Fruit fly (Drosophila melanogaster) whole organism, embryonic: ENCODE measurements around the gene slf.

Source experiments
- ATbp ChIP-seq: fragments of 200-800 bp; sonication (Bioruptor generic); optimal IDR thresholded peaks from 2 replicates; lab custom pipeline; 2017; ENCODE audit warnings: missing biosample characterization, mild to moderate bottlenecking, missing genetic modification characterization, missing genetic modification reagents
- CG1024 ChIP-seq: fragments of 200-800 bp; sonication (Bioruptor generic); IDR thresholded peaks from 2 replicates; pipeline ENCODE4 v1.3.6; 2022; ENCODE audit warnings: missing biosample characterization, missing genetic modification characterization
- CG11504 ChIP-seq: fragments of 200-800 bp; sonication (Bioruptor generic); optimal IDR thresholded peaks from 3 replicates; lab custom pipeline; 2019; ENCODE audit warnings: missing biosample characterization, mild to moderate bottlenecking, missing genetic modification characterization, moderate library complexity
- CG13287 ChIP-seq: fragments of 200-800 bp; sonication (Bioruptor generic); IDR thresholded peaks from 2 replicates; pipeline ENCODE4 v1.3.6; 2022; ENCODE audit warnings: missing biosample characterization, missing genetic modification characterization; ENCODE audit not compliant: partially characterized antibody
- CG15269 ChIP-seq: fragments of 200-800 bp; sonication (Bioruptor generic); optimal IDR thresholded peaks from 2 replicates; lab custom pipeline; 2018; ENCODE audit warnings: missing biosample characterization, mild to moderate bottlenecking, missing genetic modification characterization, moderate library complexity
- CG1602 ChIP-seq: fragments of 200-800 bp; sonication (Bioruptor generic); optimal IDR thresholded peaks from 3 replicates; lab custom pipeline; 2016; ENCODE audit warnings: missing biosample characterization, missing genetic modification characterization
- CG17361 ChIP-seq: fragments of 200-800 bp; sonication (Bioruptor generic); IDR thresholded peaks from 3 replicates; pipeline ENCODE4 v1.3.6; 2022; ENCODE audit warnings: missing biosample characterization, missing genetic modification characterization
- CG17912 ChIP-seq: fragments of 200-800 bp; sonication (Bioruptor generic); optimal IDR thresholded peaks from 2 replicates; lab custom pipeline; 2018; ENCODE audit warnings: missing biosample characterization, mild to moderate bottlenecking, missing genetic modification characterization
- CG2199 ChIP-seq: fragments of 200-800 bp; sonication (Bioruptor generic); IDR thresholded peaks from 3 replicates; pipeline ENCODE4 v1.3.6; 2022; ENCODE audit warnings: missing biosample characterization, missing genetic modification characterization
- CG30403 ChIP-seq: fragments of 200-800 bp; sonication (Bioruptor generic); optimal IDR thresholded peaks from 3 replicates; lab custom pipeline; 2016; ENCODE audit warnings: missing biosample characterization, missing genetic modification characterization
- CG31365 ChIP-seq: fragments of 200-800 bp; sonication (Bioruptor generic); optimal IDR thresholded peaks from 2 replicates; lab custom pipeline; 2018; ENCODE audit warnings: missing biosample characterization, mild to moderate bottlenecking, missing genetic modification characterization
- CG32532 ChIP-seq: fragments of 200-800 bp; sonication (Bioruptor generic); IDR thresholded peaks from 2 replicates; pipeline ENCODE4 v1.3.6; 2022; ENCODE audit warnings: missing biosample characterization, missing genetic modification characterization
- CG3995 ChIP-seq: fragments of 200-800 bp; sonication (Bioruptor generic); optimal IDR thresholded peaks from 3 replicates; lab custom pipeline; 2016; ENCODE audit warnings: missing biosample characterization, missing genetic modification characterization
- CG4730 ChIP-seq: fragments of 200-800 bp; sonication (Bioruptor generic); IDR thresholded peaks from 2 replicates; pipeline ENCODE4 v1.3.6; 2022; ENCODE audit warnings: missing biosample characterization, missing genetic modification characterization
- CG5180 ChIP-seq: fragments of 200-800 bp; sonication (Bioruptor generic); optimal IDR thresholded peaks from 3 replicates; lab custom pipeline; 2017; ENCODE audit warnings: missing biosample characterization, missing genetic modification characterization, mild to moderate bottlenecking, moderate library complexity, missing genetic modification reagents
- CG6854 ChIP-seq: fragments of 200-800 bp; sonication (Bioruptor generic); optimal IDR thresholded peaks from 3 replicates; lab custom pipeline; 2017; ENCODE audit warnings: missing biosample characterization, mild to moderate bottlenecking, missing genetic modification characterization
- CG8281 ChIP-seq: fragments of 200-800 bp; sonication (Bioruptor generic); optimal IDR thresholded peaks from 2 replicates; lab custom pipeline; 2018; ENCODE audit warnings: missing biosample characterization, mild to moderate bottlenecking, missing genetic modification characterization, moderate library complexity
- CG8478 ChIP-seq: fragments of >200 bp; optimal IDR thresholded peaks from 2 replicates; lab custom pipeline; 2018
- CG9817 ChIP-seq: fragments of 200-800 bp; sonication (Bioruptor generic); optimal IDR thresholded peaks from 2 replicates; lab custom pipeline; 2018; ENCODE audit warnings: missing biosample characterization, mild to moderate bottlenecking, missing genetic modification characterization, moderate library complexity
- CG9876 ChIP-seq: fragments of 200-800 bp; sonication (Bioruptor generic); optimal IDR thresholded peaks from 2 replicates; lab custom pipeline; 2016; ENCODE audit warnings: missing biosample characterization, missing genetic modification characterization
- D ChIP-seq, 2 experiments: fragments of 200-800 bp in 1 of 2; fragments of >200 bp in 1 of 2; sonication (Bioruptor generic) in 1 of 2; optimal IDR thresholded peaks; 2 replicates in 1 of 2; 3 replicates in 1 of 2; lab custom pipeline; 2017; ENCODE audit warnings: mild to moderate bottlenecking in 1 of 2, missing biosample characterization in 1 of 2, missing genetic modification characterization in 1 of 2, missing genetic modification reagents in 1 of 2
- Doc2 ChIP-seq: fragments of 200-800 bp; sonication (Bioruptor generic); IDR thresholded peaks from 2 replicates; pipeline ENCODE4 v1.3.6; 2022; ENCODE audit warnings: missing biosample characterization, missing genetic modification characterization
- HLH4C ChIP-seq: fragments of 200-800 bp; sonication (Bioruptor generic); IDR thresholded peaks from 3 replicates; pipeline ENCODE4 v1.3.6; 2022; ENCODE audit warnings: missing biosample characterization, missing genetic modification characterization; ENCODE audit not compliant: partially characterized antibody
- HLHmδ ChIP-seq: fragments of 200-800 bp; sonication (Bioruptor generic); optimal IDR thresholded peaks from 2 replicates; lab custom pipeline; 2018; ENCODE audit warnings: missing biosample characterization, mild to moderate bottlenecking, missing genetic modification characterization, moderate library complexity
- Hey ChIP-seq: fragments of 200-800 bp; sonication (Bioruptor generic); optimal IDR thresholded peaks from 3 replicates; lab custom pipeline; 2018; ENCODE audit warnings: missing biosample characterization, mild to moderate bottlenecking, missing genetic modification characterization
- Lpt ChIP-seq: fragments of >200 bp; optimal IDR thresholded peaks from 2 replicates; lab custom pipeline; 2018; ENCODE audit warnings: missing biosample characterization, missing genetic modification characterization
- Mad ChIP-seq: fragments of 200-800 bp; sonication (Bioruptor generic); optimal IDR thresholded peaks from 2 replicates; lab custom pipeline; 2016; ENCODE audit warnings: missing biosample characterization, missing genetic modification characterization
- Mrtf ChIP-seq: fragments of 200-800 bp; sonication (Bioruptor generic); IDR thresholded peaks from 3 replicates; pipeline ENCODE4 v1.3.6; 2022; ENCODE audit warnings: missing biosample characterization, missing genetic modification characterization
- Nf-YA ChIP-seq: fragments of 200-800 bp; sonication (Bioruptor generic); IDR thresholded peaks from 2 replicates; pipeline ENCODE4 v1.3.6; 2022; ENCODE audit warnings: missing biosample characterization, missing genetic modification characterization
- Nf-YB ChIP-seq: fragments of 200-800 bp; sonication (Bioruptor generic); optimal IDR thresholded peaks from 3 replicates; lab custom pipeline; 2019; ENCODE audit warnings: missing biosample characterization, mild to moderate bottlenecking, missing genetic modification characterization, moderate library complexity
- Pdp1 ChIP-seq, 2 experiments: fragments of 200-800 bp; sonication (Bioruptor generic); optimal IDR thresholded peaks; 3 replicates each; lab custom pipeline; 2016; ENCODE audit warnings: missing biosample characterization in 2 of 2, missing genetic modification characterization in 2 of 2, mild to moderate bottlenecking in 1 of 2, moderate library complexity in 1 of 2
- ab ChIP-seq: fragments of 200-800 bp; sonication (Bioruptor generic); optimal IDR thresholded peaks from 2 replicates; lab custom pipeline; 2016; ENCODE audit warnings: missing biosample characterization, missing genetic modification characterization
- bbx ChIP-seq: fragments of 200-800 bp; sonication (Bioruptor generic); IDR thresholded peaks from 2 replicates; pipeline ENCODE4 v1.3.6; 2022; ENCODE audit warnings: missing biosample characterization, missing genetic modification characterization; ENCODE audit not compliant: partially characterized antibody
- cg ChIP-seq: fragments of 200-800 bp; sonication (Bioruptor generic); optimal IDR thresholded peaks from 3 replicates; lab custom pipeline; 2019; ENCODE audit warnings: missing biosample characterization, mild to moderate bottlenecking, missing genetic modification characterization, moderate library complexity
- chinmo ChIP-seq: fragments of 200-800 bp; sonication (Bioruptor generic); IDR thresholded peaks from 4 replicates; pipeline ENCODE4 v1.3.6; 2022; ENCODE audit warnings: missing biosample characterization, missing genetic modification characterization; ENCODE audit not compliant: partially characterized antibody
- corto ChIP-seq: fragments of 200-800 bp; sonication (Bioruptor generic); optimal IDR thresholded peaks from 2 replicates; lab custom pipeline; 2016; ENCODE audit warnings: missing biosample characterization, mild to moderate bottlenecking, missing genetic modification characterization, moderate library complexity
- crp ChIP-seq, 2 experiments: fragments of 200-800 bp; sonication (Bioruptor generic); optimal IDR thresholded peaks; 2 replicates in 1 of 2; 3 replicates in 1 of 2; lab custom pipeline; 2017; ENCODE audit warnings: missing biosample characterization in 2 of 2, missing genetic modification characterization in 2 of 2, mild to moderate bottlenecking in 1 of 2, moderate library complexity in 1 of 2
- fd64A ChIP-seq: fragments of 200-800 bp; sonication (Bioruptor generic); optimal IDR thresholded peaks from 3 replicates; lab custom pipeline; 2018; ENCODE audit warnings: missing biosample characterization, mild to moderate bottlenecking, missing genetic modification characterization
- gfzf ChIP-seq: fragments of 200-800 bp; sonication (Bioruptor generic); optimal IDR thresholded peaks from 2 replicates; lab custom pipeline; 2016; ENCODE audit warnings: missing biosample characterization, mild to moderate bottlenecking, missing genetic modification characterization, moderate library complexity
- grn ChIP-seq: fragments of 200-800 bp; sonication (Bioruptor generic); optimal IDR thresholded peaks from 3 replicates; lab custom pipeline; 2017; ENCODE audit warnings: missing biosample characterization, missing genetic modification characterization
- gro ChIP-seq: fragments of 200-800 bp; sonication (Bioruptor generic); optimal IDR thresholded peaks from 2 replicates; lab custom pipeline; 2016; ENCODE audit warnings: missing biosample characterization, missing genetic modification characterization
- inv ChIP-seq: fragments of 200-800 bp; sonication (Bioruptor generic); IDR thresholded peaks from 2 replicates; pipeline ENCODE4 v1.3.6; 2022; ENCODE audit warnings: missing biosample characterization, missing genetic modification characterization; ENCODE audit not compliant: partially characterized antibody
- kni ChIP-seq: fragments of 200-800 bp; sonication (Bioruptor generic); optimal IDR thresholded peaks from 3 replicates; lab custom pipeline; 2017; ENCODE audit warnings: mild to moderate bottlenecking, missing biosample characterization, missing genetic modification reagents, missing genetic modification characterization
- lov ChIP-seq, 2 experiments: fragments of 200-800 bp in 1 of 2; fragments of >200 bp in 1 of 2; sonication (Bioruptor generic) in 1 of 2; IDR thresholded peaks in 1 of 2; optimal IDR thresholded peaks in 1 of 2; 2 replicates in 1 of 2; 3 replicates in 1 of 2; pipeline versions ENCODE4 v1.3.6 to Lab custom; 2017 to 2022; ENCODE audit warnings: missing biosample characterization in 1 of 2, missing genetic modification characterization in 1 of 2
- odd ChIP-seq: fragments of 200-800 bp; sonication (Bioruptor generic); optimal IDR thresholded peaks from 2 replicates; lab custom pipeline; 2017; ENCODE audit warnings: missing biosample characterization, mild to moderate bottlenecking, missing genetic modification characterization
- rib ChIP-seq: fragments of 200-800 bp; sonication (Bioruptor generic); IDR thresholded peaks from 2 replicates; pipeline ENCODE4 v1.3.6; 2022; ENCODE audit warnings: missing biosample characterization, missing genetic modification characterization
- sug ChIP-seq: fragments of 200-800 bp; optimal IDR thresholded peaks from 2 replicates; lab custom pipeline; 2019; ENCODE audit warnings: missing biosample characterization, mild to moderate bottlenecking, missing genetic modification characterization, moderate library complexity
- wek ChIP-seq: fragments of 200-800 bp; sonication (Bioruptor generic); optimal IDR thresholded peaks from 3 replicates; lab custom pipeline; 2018; ENCODE audit warnings: missing biosample characterization, mild to moderate bottlenecking, missing genetic modification characterization, moderate library complexity

slf gene

dm6 chr2L:4811491-4812058 is 9.9 kb upstream of the slf start (continued):
- TF ChIP-seq chinmo: peak; percentile 100
- TF ChIP-seq sug: peak; percentile 69
- peak; percentile 41 for TF ChIP-seq fd64A (GFP tag; lab: Kevin White, UChicago)
- no peak for TF ChIP-seq CG15269 (tag; lab: Kevin White, UChicago)
- TF ChIP-seq bbx (GFP tag; lab: Robert Waterston, UW): peak; percentile 88
- TF ChIP-seq Nf-YA (GFP tag; lab: Robert Waterston, UW): peak; percentile 71
- TF ChIP-seq CG8478 (lab: Kevin White, UChicago): peak; percentile 99
- no peak for TF ChIP-seq CG4730 (GFP tag; lab: Robert Waterston, UW)
- TF ChIP-seq CG9817 (tag; lab: Kevin White, UChicago): no peak
- TF ChIP-seq corto (GFP tag; lab: Kevin White, UChicago): peak; percentile 80
- peak; percentile 58 for TF ChIP-seq inv (GFP tag; lab: Robert Waterston, UW)
- no peak for TF ChIP-seq CG6854 (GFP tag; lab: Kevin White, UChicago)
- TF ChIP-seq Doc2 (GFP tag; lab: Robert Waterston, UW): no peak
- TF ChIP-seq CG3995: no peak
- TF ChIP-seq Nf-YB (GFP tag; lab: Kevin White, UChicago): peak; percentile 100
- no peak for TF ChIP-seq Lpt (GFP tag; lab: Kevin White, UChicago)
- TF ChIP-seq CG1024 (GFP tag; lab: Robert Waterston, UW): no peak
- peak; percentile 97 for TF ChIP-seq grn
- TF ChIP-seq gfzf (GFP tag; lab: Kevin White, UChicago): no peak
- TF ChIP-seq CG32532 (GFP tag; lab: Robert Waterston, UW): peak; percentile 48; the same call in 1 of the 2 replicates
- TF ChIP-seq CG2199 (GFP tag; lab: Robert Waterston, UW): peak; percentile 98
- TF ChIP-seq CG1602 (GFP tag; lab: Kevin White, UChicago): no peak
- TF ChIP-seq kni (GFP tag; lab: Kevin White, UChicago): peak; percentile 94
- no peak for TF ChIP-seq crp (GFP tag; optimal IDR thresholded peaks at IDR 0.05; lab: Kevin White, UChicago)
- TF ChIP-seq CG17361 (GFP tag; lab: Robert Waterston, UW): no peak
- peak; percentile 44 for TF ChIP-seq CG31365 (tag; lab: Kevin White, UChicago)
- TF ChIP-seq CG9876: no peak
- no peak for TF ChIP-seq odd
- peak; percentile 100 for TF ChIP-seq cg (GFP tag; lab: Kevin White, UChicago)
- TF ChIP-seq ab (GFP tag; lab: Kevin White, UChicago): no peak
- no peak for TF ChIP-seq Pdp1 (GFP tag; optimal IDR thresholded peaks at IDR 0.05; lab: Kevin White, UChicago)
- peak; percentile 53 for TF ChIP-seq CG17912 (GFP tag; lab: Kevin White, UChicago)
- TF ChIP-seq lov (optimal IDR thresholded peaks at IDR 0.05; lab: Kevin White, UChicago): no peak
- 0 out of 3 replicates have a peak, but pooled peaks have one; percentile 58 for TF ChIP-seq lov (GFP tag; IDR thresholded peaks at IDR 0.05; lab: Robert Waterston, UW)
- peak; percentile 89 for TF ChIP-seq rib (GFP tag; lab: Robert Waterston, UW)
- no peak for TF ChIP-seq Mrtf (GFP tag; lab: Robert Waterston, UW)
- TF ChIP-seq HLH4C (GFP tag; lab: Robert Waterston, UW): peak; percentile 60; the same call in 1 of the 3 replicates
- TF ChIP-seq wek: peak; percentile 17
- no peak for TF ChIP-seq CG8281 (tag; lab: Kevin White, UChicago)
- TF ChIP-seq ATbp: no peak
- no peak for TF ChIP-seq CG30403 (GFP tag; lab: Kevin White, UChicago)
- TF ChIP-seq Mad: no peak
- peak; percentile 13 for TF ChIP-seq gro (GFP tag; lab: Kevin White, UChicago)
- TF ChIP-seq Hey (tag; lab: Kevin White, UChicago): peak; percentile 8
- peak; percentile 75 for TF ChIP-seq CG13287
- no peak for TF ChIP-seq CG11504
- TF ChIP-seq HLHmδ: peak; percentile 82
- TF ChIP-seq D (optimal IDR thresholded peaks at IDR 0.05; lab: Kevin White, UChicago): peak; percentile 95
- no peak for TF ChIP-seq D (GFP tag; optimal IDR thresholded peaks at IDR 0.05; lab: Kevin White, UChicago)
- peak; percentile 22 for TF ChIP-seq CG5180
